Worm (Caenorhabditis elegans): ENCODE measurements around the gene zhit-2.
A peak's percentile ranks its signal among the peaks of the same experiment; 100 is the strongest.

ce11 chrIII:4281955-4282618, 37.9 kb upstream of the zhit-2 start:
- TF ChIP-seq syd-9 (tag; optimal IDR thresholded peaks at IDR 0.05) (peak; percentile 81), lin-11 (tag; optimal IDR thresholded peaks at IDR 0.05) (no peak), ama-1 (optimal IDR thresholded peaks at IDR 0.05) (no peak), hlh-30 (tag; optimal IDR thresholded peaks at IDR 0.05; ENCODE audit: insufficient read depth) (peak; percentile 99), tbx-7 (tag; optimal IDR thresholded peaks at IDR 0.05) (peak; percentile 51), ceh-2 (tag; optimal IDR thresholded peaks at IDR 0.05) (peak; percentile 90), ref-2 (tag; optimal IDR thresholded peaks at IDR 0.05) (peak; percentile 97), nhr-11 (tag; optimal IDR thresholded peaks at IDR 0.05) (no peak), ztf-16 (tag; optimal IDR thresholded peaks at IDR 0.05) (peak; percentile 14), fax-1 (tag; optimal IDR thresholded peaks at IDR 0.05) (peak; percentile 46), ceh-18 (tag; optimal IDR thresholded peaks at IDR 0.05) (peak; percentile 99), lim-6 (tag; optimal IDR thresholded peaks at IDR 0.05) (peak; percentile 72), pqm-1 (tag; optimal IDR thresholded peaks at IDR 0.05) (peak; percentile 74), pha-4 (tag; optimal IDR thresholded peaks at IDR 0.05) (no peak)
